Fruit fly (Drosophila melanogaster) whole organism, wandering third instar larva: Measurements from ENCODE around the gene Vsx2.

Experiments used
- Abd-B ChIP-seq: fragments of >200 bp; optimal IDR thresholded peaks from 2 replicates; lab custom pipeline; 2017; ENCODE audit warnings: missing biosample characterization, missing genetic modification characterization
- CG32264 ChIP-seq: fragments of 200-800 bp; sonication (Bioruptor generic); optimal IDR thresholded peaks from 2 replicates; lab custom pipeline; 2016; ENCODE audit warnings: missing biosample characterization, missing genetic modification characterization
- CG9705 ChIP-seq: fragments of 200-800 bp; sonication (Bioruptor generic); optimal IDR thresholded peaks from 2 replicates; lab custom pipeline; 2018; ENCODE audit warnings: missing biosample characterization, mild to moderate bottlenecking, missing genetic modification characterization
- Dfd ChIP-seq: fragments of >200 bp; optimal IDR thresholded peaks from 2 replicates; lab custom pipeline; 2017; ENCODE audit warnings: missing biosample characterization, missing genetic modification characterization
- Dif ChIP-seq: fragments of 200-275, 200-300 bp; sonication (Bioruptor generic); optimal IDR thresholded peaks from 2 replicates; lab custom pipeline; 2018; ENCODE audit warnings: missing biosample characterization, missing genetic modification characterization; ENCODE audit not compliant: partially characterized antibody
- HLH106 ChIP-seq: fragments of 200-800 bp; optimal IDR thresholded peaks from 3 replicates; lab custom pipeline; 2019; ENCODE audit warnings: missing biosample characterization, mild to moderate bottlenecking, missing genetic modification characterization, moderate library complexity
- Hnf4 ChIP-seq: fragments of 200-800 bp; sonication (Bioruptor generic); optimal IDR thresholded peaks from 2 replicates; lab custom pipeline; 2016; ENCODE audit warnings: missing biosample characterization, mild to moderate bottlenecking, missing genetic modification characterization
- Hr83 ChIP-seq: fragments of 200-300 bp; sonication (Bioruptor generic); optimal IDR thresholded peaks from 2 replicates; lab custom pipeline; 2016; ENCODE audit warnings: missing biosample characterization, mild to moderate bottlenecking, missing genetic modification characterization, moderate library complexity; ENCODE audit not compliant: poor library complexity, severe bottlenecking
- N ChIP-seq: fragments of >200 bp; optimal IDR thresholded peaks from 2 replicates; lab custom pipeline; 2018; ENCODE audit warnings: missing biosample characterization, missing external identifiers, missing genetic modification characterization
- OdsH ChIP-seq: fragments of 200-800 bp; sonication (Bioruptor generic); optimal IDR thresholded peaks from 2 replicates; lab custom pipeline; 2016; ENCODE audit warnings: missing biosample characterization, mild to moderate bottlenecking, missing genetic modification characterization
- Rel ChIP-seq, 2 experiments: fragments of 200-800 bp; sonication (Bioruptor generic) in 1 of 2; optimal IDR thresholded peaks; 2 replicates in 1 of 2; 3 replicates in 1 of 2; lab custom pipeline; 2016 to 2019; ENCODE audit warnings: mild to moderate bottlenecking in 2 of 2, missing biosample characterization in 2 of 2, missing genetic modification characterization in 2 of 2, moderate library complexity in 1 of 2
- Vsx2 ChIP-seq: fragments of 200-300, 225-300 bp; sonication (Bioruptor generic); optimal IDR thresholded peaks from 2 replicates; lab custom pipeline; 2018; ENCODE audit warnings: missing biosample characterization, missing genetic modification characterization; ENCODE audit not compliant: partially characterized antibody
- br ChIP-seq: fragments of 200-800 bp; sonication (Bioruptor generic); optimal IDR thresholded peaks from 2 replicates; lab custom pipeline; 2016; ENCODE audit warnings: missing biosample characterization, missing genetic modification characterization
- brk ChIP-seq: fragments of 200-800 bp; sonication (Bioruptor generic); optimal IDR thresholded peaks from 2 replicates; lab custom pipeline; 2016; ENCODE audit warnings: missing biosample characterization, mild to moderate bottlenecking, missing genetic modification characterization
- dl ChIP-seq, 2 experiments: fragments of 175-275, 200-275 bp in 1 of 2; fragments of 200-275 bp in 1 of 2; sonication (Bioruptor generic); optimal IDR thresholded peaks; lab custom pipeline; 2018; ENCODE audit warnings: mild to moderate bottlenecking in 2 of 2, missing biosample characterization in 2 of 2, missing genetic modification characterization in 2 of 2, moderate library complexity in 2 of 2; ENCODE audit not compliant: partially characterized antibody in 2 of 2, insufficient read depth in 1 of 2
- dsf ChIP-seq: sonication (Bioruptor generic); optimal IDR thresholded peaks from 2 replicates; lab custom pipeline; 2016; ENCODE audit warnings: missing biosample characterization, missing genetic modification characterization, borderline replicate concordance
- ey ChIP-seq: fragments of 200-800 bp; sonication (Bioruptor generic); optimal IDR thresholded peaks from 2 replicates; lab custom pipeline; 2016; ENCODE audit warnings: missing biosample characterization, missing genetic modification characterization
- foxo ChIP-seq, 2 experiments: fragments of 200-800 bp; sonication (Bioruptor generic); optimal IDR thresholded peaks; 2 replicates in 1 of 2; 3 replicates in 1 of 2; lab custom pipeline; 2016 to 2017; ENCODE audit warnings: missing biosample characterization in 2 of 2, missing genetic modification characterization in 2 of 2
- fru ChIP-seq: fragments of 200-800 bp; sonication (Bioruptor generic); optimal IDR thresholded peaks from 3 replicates; lab custom pipeline; 2016; ENCODE audit warnings: missing biosample characterization, mild to moderate bottlenecking, missing genetic modification characterization
- h ChIP-seq: fragments of 200-800 bp; sonication (Bioruptor generic); optimal IDR thresholded peaks from 3 replicates; lab custom pipeline; 2016; ENCODE audit warnings: missing biosample characterization, mild to moderate bottlenecking, missing genetic modification characterization
- pan ChIP-seq: fragments of >200 bp; optimal IDR thresholded peaks from 2 replicates; lab custom pipeline; 2017
- psq ChIP-seq: fragments of 200-800 bp; sonication (Bioruptor generic); optimal IDR thresholded peaks from 3 replicates; lab custom pipeline; 2017; ENCODE audit warnings: missing biosample characterization, mild to moderate bottlenecking, missing genetic modification characterization, moderate library complexity
- rgr ChIP-seq: fragments of 200-800 bp; sonication (Bioruptor generic); optimal IDR thresholded peaks from 3 replicates; lab custom pipeline; 2016; ENCODE audit warnings: missing biosample characterization, mild to moderate bottlenecking, missing genetic modification characterization
- sv ChIP-seq: fragments of 200-800 bp; sonication (Bioruptor generic); optimal IDR thresholded peaks from 3 replicates; lab custom pipeline; 2016; ENCODE audit warnings: missing biosample characterization, missing genetic modification characterization
- woc ChIP-seq: sonication (Bioruptor generic); optimal IDR thresholded peaks from 2 replicates; lab custom pipeline; 2016; ENCODE audit warnings: missing biosample characterization, mild to moderate bottlenecking, missing genetic modification characterization

Gene Vsx2

dm6 chrX:5524240-5524881 lies 35.6 kb downstream of the Vsx2 start:
- peak; percentile 34 for TF ChIP-seq h (GFP tag; lab: Kevin White, UChicago)
- peak; percentile 19 for TF ChIP-seq br (GFP tag; lab: Kevin White, UChicago)
- TF ChIP-seq fru (GFP tag; lab: Kevin White, UChicago), result peak; percentile 20
- TF ChIP-seq dsf (GFP tag; lab: Kevin White, UChicago), result no peak
- TF ChIP-seq brk (GFP tag; lab: Kevin White, UChicago), result no peak
- no peak for TF ChIP-seq OdsH (GFP tag; lab: Kevin White, UChicago)
- TF ChIP-seq Abd-B (GFP tag; lab: Kevin White, UChicago), result no peak
- no peak for TF ChIP-seq pan (lab: Kevin White, UChicago)
- no peak for TF ChIP-seq N (GFP tag; lab: Kevin White, UChicago)
- no peak for TF ChIP-seq Vsx2
- TF ChIP-seq Dif (GFP tag; lab: Kevin White, UChicago), result no peak
- no peak for TF ChIP-seq Rel (GFP tag; optimal IDR thresholded peaks at IDR 0.05; lab: Kevin White, UChicago)
- TF ChIP-seq Rel (tag; optimal IDR thresholded peaks at IDR 0.05; lab: Kevin White, UChicago), result peak; percentile 56
- peak in 1 of 2 experiments; percentile 2 for TF ChIP-seq foxo (GFP tag; optimal IDR thresholded peaks at IDR 0.05; lab: Kevin White, UChicago)

- TF ChIP-seq CG9705 (GFP tag; lab: Kevin White, UChicago), result no peak
- TF ChIP-seq Hr83 (GFP tag; lab: Kevin White, UChicago), result no peak
- no peak for TF ChIP-seq ey (GFP tag; lab: Kevin White, UChicago)
- no peak for TF ChIP-seq rgr
- TF ChIP-seq, all 38 proteins: peak for 0
These were observed 41.8 kb downstream of the Vsx2 start for dm6 chrX:5518196-5518595.

dm6 chrX:5516783-5517571 lies 43.0 kb downstream of the Vsx2 start:
- peak; percentile 83 to 89 for TF ChIP-seq dl (GFP tag; optimal IDR thresholded peaks at IDR 0.05; lab: Kevin White, UChicago; ENCODE audit: insufficient read depth in 1 of 2, partially characterized antibody in 2 of 2)
- peak; percentile 88 for TF ChIP-seq fru (GFP tag; lab: Kevin White, UChicago)
- TF ChIP-seq ey (GFP tag; lab: Kevin White, UChicago), result peak; percentile 14
- peak; percentile 45 for TF ChIP-seq OdsH (GFP tag; lab: Kevin White, UChicago)
- TF ChIP-seq HLH106, result peak; percentile 3
- peak; percentile 39 for TF ChIP-seq psq (GFP tag; lab: Kevin White, UChicago)
- TF ChIP-seq foxo (GFP tag; optimal IDR thresholded peaks at IDR 0.05; lab: Kevin White, UChicago), result peak in 1 of 2 experiments; percentile 50
- peak; percentile 43 for TF ChIP-seq Hnf4 (GFP tag; lab: Kevin White, UChicago)
- TF ChIP-seq h (GFP tag; lab: Kevin White, UChicago), result peak; percentile 49
- TF ChIP-seq Hr83 (GFP tag; lab: Kevin White, UChicago), result no peak
- TF ChIP-seq sv (GFP tag; lab: Kevin White, UChicago), result no peak
- no peak for TF ChIP-seq Dfd
- TF ChIP-seq rgr, result peak; percentile 20
- TF ChIP-seq brk (GFP tag; lab: Kevin White, UChicago), result peak; percentile 31
- no peak for TF ChIP-seq Rel (GFP tag; optimal IDR thresholded peaks at IDR 0.05; lab: Kevin White, UChicago)
- TF ChIP-seq Rel (tag; optimal IDR thresholded peaks at IDR 0.05; lab: Kevin White, UChicago), result no peak
- TF ChIP-seq woc, result peak; percentile 60
- peak; percentile 98 for TF ChIP-seq Vsx2
- peak; percentile 95 for TF ChIP-seq Dif (GFP tag; lab: Kevin White, UChicago)
- no peak for TF ChIP-seq pan (lab: Kevin White, UChicago)

dm6 chrX:5515903-5516658 lies 43.9 kb downstream of the Vsx2 start, which contains the start of gene CG12730:
TSS of gene CG12730 (plus strand) at chrX:5516608.
- TF ChIP-seq psq (GFP tag; lab: Kevin White, UChicago) (no peak), fru (GFP tag; lab: Kevin White, UChicago) (no peak), ey (GFP tag; lab: Kevin White, UChicago) (peak; percentile 29), foxo (GFP tag; optimal IDR thresholded peaks at IDR 0.05; lab: Kevin White, UChicago) (peak in 1 of 2 experiments; percentile 36)

- TF ChIP-seq Dfd (peak; percentile 93), Hr83 (GFP tag; lab: Kevin White, UChicago) (no peak), CG32264 (GFP tag; lab: Kevin White, UChicago) (no peak)
These were observed 44.8 kb downstream of the Vsx2 start for dm6 chrX:5515151-5515550.
